Fruit fly (Drosophila melanogaster): ENCODE measurements around the gene Arts.

The Arts gene

DNA sequence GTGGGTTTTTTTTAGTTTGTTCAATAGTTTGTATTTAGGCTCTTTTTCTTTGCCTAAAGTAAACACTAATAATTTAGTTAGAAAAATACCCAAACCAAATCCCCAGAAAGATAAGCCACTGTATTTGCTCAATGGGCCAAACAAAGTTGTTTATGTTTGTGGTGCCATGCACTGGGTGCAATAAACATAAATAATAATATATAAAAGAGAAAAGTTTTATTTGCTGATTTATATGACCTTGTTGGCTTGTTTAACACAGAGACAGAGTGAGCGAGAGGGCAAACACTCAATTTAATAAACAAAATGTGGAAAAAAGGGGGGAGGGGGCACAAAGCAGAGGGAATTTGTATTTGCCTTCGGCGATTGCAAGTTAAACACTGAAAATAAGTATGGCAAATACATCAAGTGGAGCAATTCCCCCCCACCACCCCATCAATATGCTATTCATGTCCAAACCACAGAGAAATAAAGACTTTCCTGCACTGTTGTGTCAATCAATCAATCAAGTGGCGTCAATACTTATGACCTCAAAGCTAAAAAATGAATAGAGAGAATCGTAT is 37.9 kb downstream of the Arts start (continued):
- no peak for TF ChIP-seq CG30403 (GFP tag; optimal IDR thresholded peaks at IDR 0.05)
- peak in 1 of 3 experiments; percentile 55 for TF ChIP-seq lola (GFP tag; optimal IDR thresholded peaks at IDR 0.05)
- TF ChIP-seq CG13894 (tag; optimal IDR thresholded peaks at IDR 0.05), result no peak
- no peak for TF ChIP-seq shn (GFP tag; optimal IDR thresholded peaks at IDR 0.05)
- no peak for TF ChIP-seq Scr (GFP tag; IDR thresholded peaks at IDR 0.05; ENCODE audit: partially characterized antibody)
- TF ChIP-seq stwl (tag; optimal IDR thresholded peaks at IDR 0.05), result peak; percentile 47
- TF ChIP-seq CG12769 (tag; optimal IDR thresholded peaks at IDR 0.05), result no peak
- no peak for TF ChIP-seq Ravus (GFP tag; IDR thresholded peaks at IDR 0.05)
- peak; percentile 13 for TF ChIP-seq CG4820 (GFP tag; optimal IDR thresholded peaks at IDR 0.05)
- TF ChIP-seq Side (GFP tag; optimal IDR thresholded peaks at IDR 0.05), result no peak
- TF ChIP-seq sna (GFP tag; IDR thresholded peaks at IDR 0.05; ENCODE audit: partially characterized antibody), result no peak
- peak; percentile 63 for TF ChIP-seq CG6813 (GFP tag; optimal IDR thresholded peaks at IDR 0.05)
- no peak for TF ChIP-seq sens-2 (GFP tag; IDR thresholded peaks at IDR 0.05)
- TF ChIP-seq Rx (GFP tag; IDR thresholded peaks at IDR 0.05), result no peak
- peak; percentile 14 for TF ChIP-seq CG4707 (GFP tag; optimal IDR thresholded peaks at IDR 0.05)
- no peak for TF ChIP-seq toy (GFP tag; IDR thresholded peaks at IDR 0.05)
- no peak for TF ChIP-seq Hr51 (GFP tag; optimal IDR thresholded peaks at IDR 0.05)
- no peak for TF ChIP-seq CG2199 (GFP tag; IDR thresholded peaks at IDR 0.05)
- no peak for TF ChIP-seq Gsc (GFP tag; IDR thresholded peaks at IDR 0.05)
- no peak for TF ChIP-seq CG11560 (tag; IDR thresholded peaks at IDR 0.05)
- no peak for TF ChIP-seq ERR (GFP tag; optimal IDR thresholded peaks at IDR 0.05)
- no peak for TF ChIP-seq CG12942 (GFP tag; optimal IDR thresholded peaks at IDR 0.05)
- no peak for TF ChIP-seq CG6683 (GFP tag; optimal IDR thresholded peaks at IDR 0.05)
- peak; percentile 72 for TF ChIP-seq CG3407 (GFP tag; optimal IDR thresholded peaks at IDR 0.05)
- no peak for TF ChIP-seq kay (GFP tag; optimal IDR thresholded peaks at IDR 0.05)
- TF ChIP-seq CG11247 (GFP tag; IDR thresholded peaks at IDR 0.05), result no peak
- peak; percentile 64 for TF ChIP-seq CG2712 (tag; optimal IDR thresholded peaks at IDR 0.05)
- no peak for TF ChIP-seq scrt (GFP tag; optimal IDR thresholded peaks at IDR 0.05)
- TF ChIP-seq Mrtf (GFP tag; IDR thresholded peaks at IDR 0.05), result no peak
- TF ChIP-seq twi (tag; optimal IDR thresholded peaks at IDR 0.05), result no peak
- no peak for TF ChIP-seq CTCF (GFP tag; optimal IDR thresholded peaks at IDR 0.05)
- peak; percentile 54 for TF ChIP-seq crol (GFP tag; IDR thresholded peaks at IDR 0.05)
- TF ChIP-seq CG15011 (GFP tag; optimal IDR thresholded peaks at IDR 0.05), result no peak
- peak; percentile 32 for TF ChIP-seq zen (tag; optimal IDR thresholded peaks at IDR 0.05)
- peak; percentile 7 for TF ChIP-seq Fer3 (tag; optimal IDR thresholded peaks at IDR 0.05)
- TF ChIP-seq CG2129 (GFP tag; IDR thresholded peaks at IDR 0.05; ENCODE audit: partially characterized antibody), result no peak
- peak; percentile 59 for TF ChIP-seq CG2678 (tag; optimal IDR thresholded peaks at IDR 0.05)
- TF ChIP-seq gsb (GFP tag; IDR thresholded peaks at IDR 0.05), result no peak
- TF ChIP-seq CG7357 (GFP tag; IDR thresholded peaks at IDR 0.05), result no peak
- TF ChIP-seq NFAT (GFP tag; IDR thresholded peaks at IDR 0.05), result no peak
- no peak for TF ChIP-seq tup (GFP tag; optimal IDR thresholded peaks at IDR 0.05)
- TF ChIP-seq CoRest (tag; optimal IDR thresholded peaks at IDR 0.05), result peak; percentile 31
- TF ChIP-seq CG10654 (GFP tag; optimal IDR thresholded peaks at IDR 0.05), result peak; percentile 22
- TF ChIP-seq wor (GFP tag; IDR thresholded peaks at IDR 0.05), result no peak
- no peak for TF ChIP-seq ind (GFP tag; optimal IDR thresholded peaks at IDR 0.05)
- TF ChIP-seq CG8281 (tag; optimal IDR thresholded peaks at IDR 0.05), result peak; percentile 88
- TF ChIP-seq CG10431 (GFP tag; optimal IDR thresholded peaks at IDR 0.05), result no peak
- no peak for TF ChIP-seq mam (GFP tag; optimal IDR thresholded peaks at IDR 0.05)
- no peak for TF ChIP-seq grn (GFP tag; optimal IDR thresholded peaks at IDR 0.05)
- TF ChIP-seq slbo (GFP tag; IDR thresholded peaks at IDR 0.05), result no peak
- no peak for TF ChIP-seq HmgZ (tag; optimal IDR thresholded peaks at IDR 0.05)

Data from whole organism, embryonic.